Worm (Caenorhabditis elegans) whole organism, mixed stage, embryonic: Measurements from ENCODE around the gene Y66D12A.7.

ENCODE experiments used
- bed-3 ChIP-seq: fragments of 200-800 bp; sonication (Bioruptor generic); optimal IDR thresholded peaks from 3 replicates; lab custom pipeline; 2018; ENCODE audit warnings: mild to moderate bottlenecking, missing genetic modification characterization, moderate library complexity, missing compliant biosample characterization
- blmp-1 ChIP-seq: fragments of 150-350 bp; optimal IDR thresholded peaks from 2 replicates; lab custom pipeline; 2014; ENCODE audit warnings: missing biosample characterization, missing genetic modification characterization
- ceh-39 ChIP-seq: fragments of 150-350 bp; optimal IDR thresholded peaks from 2 replicates; lab custom pipeline; 2014; ENCODE audit warnings: missing biosample characterization, missing genetic modification characterization
- ceh-83 ChIP-seq: fragments of 200-800 bp; sonication (Bioruptor generic); optimal IDR thresholded peaks from 2 replicates; lab custom pipeline; 2018; ENCODE audit warnings: mild to moderate bottlenecking, missing genetic modification characterization, missing compliant biosample characterization
- ces-1 ChIP-seq: fragments of 150-350 bp; optimal IDR thresholded peaks from 2 replicates; lab custom pipeline; 2014; ENCODE audit warnings: missing biosample characterization, missing genetic modification reagents, missing genetic modification characterization
- cnd-1 ChIP-seq: fragments of 200-800 bp; sonication (Bioruptor generic); optimal IDR thresholded peaks from 2 replicates; lab custom pipeline; 2018; ENCODE audit warnings: mild to moderate bottlenecking, missing genetic modification characterization, missing compliant biosample characterization
- drap-1 ChIP-seq: fragments of 200-800 bp; sonication (Bioruptor generic); optimal IDR thresholded peaks from 3 replicates; lab custom pipeline; 2018; ENCODE audit warnings: mild to moderate bottlenecking, missing genetic modification characterization, missing compliant biosample characterization
- elt-3 ChIP-seq: fragments of 150-350 bp; optimal IDR thresholded peaks from 2 replicates; lab custom pipeline; 2014; ENCODE audit warnings: missing biosample characterization, missing genetic modification characterization
- flh-1 ChIP-seq: fragments of 200-800 bp; sonication (Bioruptor generic); optimal IDR thresholded peaks from 2 replicates; lab custom pipeline; 2018; ENCODE audit warnings: mild to moderate bottlenecking, missing genetic modification characterization, moderate library complexity, missing compliant biosample characterization
- ham-2 ChIP-seq: fragments of 200-800 bp; sonication (Bioruptor generic); optimal IDR thresholded peaks from 2 replicates; lab custom pipeline; 2018; ENCODE audit warnings: mild to moderate bottlenecking, missing genetic modification characterization, missing compliant biosample characterization
- lin-13 ChIP-seq: fragments of 150-350 bp; optimal IDR thresholded peaks from 2 replicates; lab custom pipeline; 2014; ENCODE audit warnings: missing biosample characterization, missing genetic modification characterization
- lin-32 ChIP-seq: fragments of 200-800 bp; sonication (Bioruptor generic); optimal IDR thresholded peaks from 2 replicates; lab custom pipeline; 2018; ENCODE audit warnings: mild to moderate bottlenecking, missing genetic modification characterization, missing compliant biosample characterization
- lsy-2 ChIP-seq: fragments of 150-350 bp; optimal IDR thresholded peaks from 2 replicates; lab custom pipeline; 2014; ENCODE audit warnings: missing biosample characterization, missing genetic modification characterization
- mab-5 ChIP-seq: fragments of 150-350 bp; optimal IDR thresholded peaks from 2 replicates; lab custom pipeline; 2014; ENCODE audit warnings: missing biosample characterization, missing genetic modification characterization
- mep-1 ChIP-seq: fragments of 150-350 bp; optimal IDR thresholded peaks from 2 replicates; lab custom pipeline; 2017; ENCODE audit warnings: missing biosample characterization, missing genetic modification reagents, missing genetic modification characterization, inconsistent platforms
- mls-2 ChIP-seq: sonication (generic microtip); optimal IDR thresholded peaks from 2 replicates; lab custom pipeline; 2016; ENCODE audit warnings: mild to moderate bottlenecking, missing genetic modification characterization, moderate library complexity, missing compliant biosample characterization
- nhr-12 ChIP-seq: fragments of 150-350 bp; optimal IDR thresholded peaks from 2 replicates; lab custom pipeline; 2014; ENCODE audit warnings: missing biosample characterization, missing genetic modification characterization
- nhr-2 ChIP-seq: fragments of 150-350 bp; optimal IDR thresholded peaks from 2 replicates; lab custom pipeline; 2014; ENCODE audit warnings: missing biosample characterization, missing genetic modification characterization
- nhr-237 ChIP-seq: fragments of 150-350 bp; optimal IDR thresholded peaks from 2 replicates; lab custom pipeline; 2014; ENCODE audit warnings: missing biosample characterization, missing genetic modification characterization
- nhr-28 ChIP-seq: fragments of 150-350 bp; optimal IDR thresholded peaks from 2 replicates; lab custom pipeline; 2014; ENCODE audit warnings: missing biosample characterization, missing genetic modification characterization
- nhr-76 ChIP-seq: sonication (generic microtip); optimal IDR thresholded peaks from 2 replicates; lab custom pipeline; 2017; ENCODE audit warnings: missing biosample characterization, missing genetic modification characterization
- pha-4 ChIP-seq: fragments of 150-350 bp; optimal IDR thresholded peaks from 2 replicates; lab custom pipeline; 2018; ENCODE audit warnings: missing biosample characterization, missing genetic modification reagents, missing genetic modification characterization
- sem-2 ChIP-seq: fragments of 200-800 bp; sonication (Bioruptor generic); optimal IDR thresholded peaks from 2 replicates; lab custom pipeline; 2018; ENCODE audit warnings: mild to moderate bottlenecking, missing genetic modification characterization, missing compliant biosample characterization
- snpc-4 ChIP-seq: fragments of 150-350 bp; optimal IDR thresholded peaks from 2 replicates; lab custom pipeline; 2014; ENCODE audit warnings: missing biosample characterization, missing genetic modification characterization
- sptf-1 ChIP-seq: sonication (generic microtip); optimal IDR thresholded peaks from 2 replicates; lab custom pipeline; 2017; ENCODE audit warnings: mild to moderate bottlenecking, missing genetic modification characterization, moderate library complexity, missing compliant biosample characterization
- unc-120 ChIP-seq: sonication (generic microtip); optimal IDR thresholded peaks from 2 replicates; lab custom pipeline; 2017; ENCODE audit warnings: missing genetic modification characterization, missing compliant biosample characterization; ENCODE audit not compliant: poor library complexity, severe bottlenecking
- unc-39 ChIP-seq: fragments of 150-350 bp; optimal IDR thresholded peaks from 2 replicates; lab custom pipeline; 2014; ENCODE audit warnings: missing biosample characterization, missing genetic modification characterization
- unc-62 ChIP-seq: fragments of 150-350 bp; optimal IDR thresholded peaks from 2 replicates; lab custom pipeline; 2014; ENCODE audit warnings: missing biosample characterization, missing genetic modification reagents, missing genetic modification characterization
- zip-8 ChIP-seq: fragments of 150-350 bp; optimal IDR thresholded peaks from 2 replicates; lab custom pipeline; 2014; ENCODE audit warnings: missing biosample characterization, missing genetic modification characterization
- ztf-11 ChIP-seq: fragments of 150-350 bp; optimal IDR thresholded peaks from 2 replicates; lab custom pipeline; 2014; ENCODE audit warnings: missing biosample characterization, missing genetic modification characterization

Gene Y66D12A.7

DNA sequence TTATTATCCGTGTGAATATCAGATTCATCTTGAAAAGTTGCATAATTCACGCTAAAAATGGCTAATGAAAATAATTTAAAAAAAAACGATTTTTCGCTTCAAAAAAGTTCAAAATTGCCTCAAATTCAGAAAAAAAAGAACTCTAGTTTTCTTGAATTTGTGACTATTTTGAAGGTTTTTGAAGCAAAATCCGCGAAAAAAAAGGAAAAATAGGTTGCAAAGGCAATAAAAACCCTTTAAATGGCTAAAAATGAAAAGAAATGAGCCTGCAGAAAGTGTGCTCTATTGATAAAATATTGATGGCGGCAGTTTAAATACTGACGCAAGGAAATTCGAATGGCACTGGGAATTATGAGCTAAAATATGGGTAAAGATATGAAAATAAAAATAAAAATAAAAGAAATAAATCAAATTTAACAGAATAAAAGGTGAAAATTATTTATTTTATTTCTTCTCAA is at the start of gene Y66D12A.7:
Gene Y66D12A.7 (minus strand): TSS at position 51 of the 458 bp plus-strand sequence.
- TF ChIP-seq unc-120 (tag; lab: Kevin White, UChicago) (peak; percentile 13), lin-13 (no peak)
- TF ChIP-seq, all 35 proteins: peak for 1

DNA sequence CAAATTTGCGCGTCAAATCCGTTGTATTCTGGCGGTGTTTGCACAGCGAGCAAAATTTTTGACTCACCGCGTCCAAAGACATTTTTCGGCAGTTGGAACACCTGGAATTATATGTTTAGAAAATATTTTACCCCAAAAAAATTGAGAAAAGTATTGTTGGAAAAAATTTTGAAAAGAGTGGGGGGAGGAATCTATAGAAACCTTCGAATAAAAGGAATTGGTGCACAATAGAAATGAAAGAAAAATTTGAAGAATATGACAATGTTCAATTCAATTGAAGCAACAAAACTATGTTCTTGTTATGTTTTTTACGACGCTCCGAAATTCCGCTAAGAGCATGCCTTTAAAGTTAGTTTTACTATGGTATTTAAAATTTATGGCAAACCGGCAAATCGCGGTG is 49.1 kb upstream of the Y66D12A.7 start, which contains the start of gene Y66A7A.7:
Gene Y66A7A.7 (minus strand): TSS at position 101 of the 400 bp plus-strand sequence.
- TF ChIP-seq mep-1 (tag; lab: Kevin White, UChicago) (no peak), ham-2 (GFP tag; lab: Kevin White, UChicago) (no peak), drap-1 (no peak), nhr-76 (tag; lab: Kevin White, UChicago) (no peak), ceh-39 (tag; lab: Kevin White, UChicago) (no peak), unc-120 (tag; lab: Kevin White, UChicago) (no peak), nhr-12 (tag; lab: Kevin White, UChicago) (no peak), ztf-11 (tag; lab: Kevin White, UChicago) (no peak), nhr-28 (tag; lab: Kevin White, UChicago) (no peak), pha-4 (tag; lab: Kevin White, UChicago) (no peak), blmp-1 (tag; lab: Kevin White, UChicago) (no peak), sem-2 (GFP tag; lab: Kevin White, UChicago) (no peak), sptf-1 (no peak), nhr-2 (tag; lab: Kevin White, UChicago) (no peak)

DNA sequence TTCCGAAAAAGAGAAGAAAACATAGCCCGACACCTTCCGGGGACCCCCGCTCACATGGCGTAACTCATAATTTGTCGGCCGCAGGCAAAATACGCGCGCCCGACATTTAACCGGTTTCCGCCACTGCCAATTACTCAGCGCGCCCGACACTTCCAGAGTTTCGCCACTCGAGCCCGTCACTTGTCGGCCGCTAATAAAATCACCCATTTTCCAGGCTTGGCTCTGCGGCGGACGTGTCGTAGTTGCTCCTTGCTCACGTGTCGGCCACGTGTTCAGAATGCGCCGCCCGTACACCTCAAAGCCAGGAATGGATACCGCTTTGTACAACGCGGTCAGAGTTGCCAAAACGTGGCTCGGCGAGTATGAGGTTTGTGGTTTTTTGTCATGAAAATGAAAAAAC is 47.4 kb upstream of the Y66D12A.7 start:
- no peak for TF ChIP-seq flh-1 (GFP tag; lab: Kevin White, UChicago)
- no peak for TF ChIP-seq nhr-12 (tag; lab: Kevin White, UChicago)
- TF ChIP-seq mab-5: no peak
- TF ChIP-seq cnd-1 (tag; lab: Kevin White, UChicago): no peak
- TF ChIP-seq nhr-2 (tag; lab: Kevin White, UChicago): no peak
- no peak for TF ChIP-seq ztf-11 (tag; lab: Kevin White, UChicago)
- no peak for TF ChIP-seq bed-3
- no peak for TF ChIP-seq nhr-28 (tag; lab: Kevin White, UChicago)
- TF ChIP-seq nhr-237: no peak
- no peak for TF ChIP-seq lin-13
- no peak for TF ChIP-seq sem-2 (GFP tag; lab: Kevin White, UChicago)
- no peak for TF ChIP-seq blmp-1 (tag; lab: Kevin White, UChicago)
- TF ChIP-seq lin-32 (GFP tag; lab: Kevin White, UChicago): no peak
- no peak for TF ChIP-seq snpc-4
- TF ChIP-seq nhr-76 (tag; lab: Kevin White, UChicago): no peak
- TF ChIP-seq unc-39: no peak
- no peak for TF ChIP-seq lsy-2 (tag; lab: Kevin White, UChicago)
- no peak for TF ChIP-seq elt-3
- no peak for TF ChIP-seq ceh-39 (tag; lab: Kevin White, UChicago)

DNA sequence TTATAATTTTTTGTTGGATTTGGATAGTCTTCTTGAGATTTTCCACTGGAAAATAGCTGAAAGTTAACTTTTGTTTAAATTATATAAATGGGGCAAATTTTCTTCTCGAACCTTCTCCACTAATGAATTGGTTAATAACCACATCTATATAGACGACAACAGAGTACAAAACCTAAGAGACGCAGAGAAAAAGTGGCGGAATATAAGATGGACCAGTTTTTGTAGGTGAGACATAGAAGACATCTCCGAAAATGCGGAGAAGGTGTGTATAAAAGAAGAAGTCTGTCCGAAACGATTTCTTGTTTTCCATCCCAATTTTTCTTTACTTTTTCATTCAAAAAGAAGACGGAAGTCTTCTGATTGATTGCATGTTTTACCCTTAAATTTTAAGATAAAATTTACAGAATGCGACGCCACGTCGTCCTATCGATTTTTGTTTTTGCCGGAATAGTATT is 44.6 kb upstream of the Y66D12A.7 start, which contains the start of gene gly-8:
Gene gly-8 (plus strand): TSS at position 405 of the 455 bp plus-strand sequence.
- TF ChIP-seq flh-1 (GFP tag; lab: Kevin White, UChicago) (no peak), drap-1 (no peak), ceh-83 (GFP tag; lab: Kevin White, UChicago) (no peak), ces-1 (GFP tag; lab: Kevin White, UChicago) (peak; percentile 13)

DNA sequence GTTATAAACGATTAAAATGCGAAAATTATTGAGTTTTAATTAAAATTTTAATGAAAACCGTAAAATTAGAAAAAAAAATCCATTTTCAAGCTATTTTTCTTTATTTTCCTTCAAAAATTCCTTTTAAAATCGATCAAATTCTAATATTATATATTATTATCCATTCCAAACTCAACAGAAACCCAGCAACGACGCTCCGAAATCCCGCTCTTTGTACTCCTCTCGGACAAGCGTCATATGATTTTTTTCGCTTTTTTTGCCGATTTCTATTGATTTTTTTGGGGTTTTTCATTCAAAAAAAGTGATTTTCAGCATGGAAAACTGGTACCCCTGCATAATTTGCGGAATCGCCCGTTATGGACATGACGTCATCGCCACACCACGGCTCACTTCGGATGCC is 36.2 kb upstream of the Y66D12A.7 start, which contains the start of gene ceh-91:
Gene ceh-91 (plus strand): TSS at position 301 of the 400 bp plus-strand sequence.
- TF ChIP-seq zip-8 (tag; lab: Kevin White, UChicago) (peak; percentile 11), unc-62 (GFP tag; lab: Kevin White, UChicago) (no peak), lsy-2 (tag; lab: Kevin White, UChicago) (no peak), mls-2 (tag; lab: Kevin White, UChicago) (no peak)
- TF ChIP-seq, all 35 proteins: peak for 1

DNA sequence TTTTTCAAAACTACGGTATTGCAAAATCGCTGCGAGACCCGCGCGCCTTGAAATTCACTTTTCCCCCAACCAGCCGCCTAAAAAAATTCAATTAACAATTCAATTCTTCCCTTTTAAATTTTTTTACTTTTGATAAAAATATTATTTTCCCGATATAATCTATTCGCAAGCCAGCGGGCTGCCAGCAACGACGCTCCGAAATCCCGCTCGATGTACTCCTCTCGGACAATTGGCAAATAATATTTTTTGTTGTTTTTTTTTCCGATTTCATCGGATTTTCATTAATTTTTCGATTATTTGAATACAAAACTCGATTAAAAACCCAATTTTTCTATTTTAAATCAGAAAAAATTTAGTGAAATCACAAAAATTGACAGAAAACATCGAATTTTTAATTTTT is 35.5 kb upstream of the Y66D12A.7 start:
- TF ChIP-seq lin-13: no peak
- TF ChIP-seq bed-3: no peak
- no peak for TF ChIP-seq sptf-1
